Worm (Caenorhabditis elegans): ENCODE measurements around the gene C25H3.14.

- TF ChIP-seq egl-27 (tag; optimal IDR thresholded peaks at IDR 0.05) (no peak), lin-39 (tag; optimal IDR thresholded peaks at IDR 0.05) (peak; percentile 74), nhr-67 (tag; optimal IDR thresholded peaks at IDR 0.05) (no peak), unc-62 (GFP tag; optimal IDR thresholded peaks at IDR 0.05) (no peak), mdl-1 (tag; optimal IDR thresholded peaks at IDR 0.05) (no peak), pha-4 (tag; optimal IDR thresholded peaks at IDR 0.05) (peak; percentile 87), elt-3 (tag; optimal IDR thresholded peaks at IDR 0.05) (no peak), ztf-4 (tag; optimal IDR thresholded peaks at IDR 0.05) (no peak), tbx-2 (tag; optimal IDR thresholded peaks at IDR 0.05) (no peak), skn-1 (tag; optimal IDR thresholded peaks at IDR 0.05) (no peak), zag-1 (tag; optimal IDR thresholded peaks at IDR 0.05) (no peak), ztf-11 (tag; optimal IDR thresholded peaks at IDR 0.05) (no peak), pqm-1 (tag; optimal IDR thresholded peaks at IDR 0.05) (peak; percentile 18), aly-2 (tag; optimal IDR thresholded peaks at IDR 0.05) (no peak)
Measured at ce11 chrII:5649236-5650004, 45.5 kb upstream of the C25H3.14 start, which contains the start of the genes sam-4, F59E12.17 and zyg-1.
